ENCODE assay signal across 1 fruit fly cellular context in genomic region chr3L:1664205-1664604, dm6.
A peak's percentile ranks its signal among the peaks of the same experiment; 100 is the strongest.
TF ChIP-seq lines count a peak whose summit lies in the region.

No protein-coding gene starts in this region.

TF ChIP-seq in whole organism, embryonic, 481 proteins besides CTCF, POLR2A, EP300 and RAD21 (continued from another document):
- TF ChIP-seq ATbp (GFP tag; optimal IDR thresholded peaks at IDR 0.05; lab: Kevin White, UChicago) (no peak), pzg (GFP tag; optimal IDR thresholded peaks at IDR 0.05; lab: Kevin White, UChicago) (no peak), CG17802 (tag; optimal IDR thresholded peaks at IDR 0.05; lab: Kevin White, UChicago) (no peak), Ets65A (GFP tag; lab: Kevin White, UChicago) (no peak), CG6175 (GFP tag; IDR thresholded peaks at IDR 0.05; lab: Robert Waterston, UW) (no peak), C15 (GFP tag; IDR thresholded peaks at IDR 0.05; lab: Robert Waterston, UW) (no peak), CG1233 (GFP tag; optimal IDR thresholded peaks at IDR 0.05; lab: Kevin White, UChicago) (no peak), B-H1 (GFP tag; IDR thresholded peaks at IDR 0.05; lab: Robert Waterston, UW) (no peak), CG13424 (tag; optimal IDR thresholded peaks at IDR 0.05; lab: Kevin White, UChicago) (no peak), Atf-2 (GFP tag; optimal IDR thresholded peaks at IDR 0.05; lab: Kevin White, UChicago) (no peak), CG6689 (GFP tag; IDR thresholded peaks at IDR 0.05; lab: Robert Waterston, UW) (no peak), bcd (GFP tag; optimal IDR thresholded peaks at IDR 0.05; lab: Kevin White, UChicago) (no peak), ap (GFP tag; IDR thresholded peaks at IDR 0.05; lab: Robert Waterston, UW) (no peak), CG17328 (GFP tag; IDR thresholded peaks at IDR 0.05; lab: Robert Waterston, UW) (no peak), Awh (GFP tag; IDR thresholded peaks at IDR 0.05; lab: Robert Waterston, UW) (0 out of 2 replicates have a peak, but pooled peaks have one; percentile 10), vnd (GFP tag; IDR thresholded peaks at IDR 0.05; lab: Robert Waterston, UW; ENCODE audit: partially characterized antibody) (no peak), CG6791 (GFP tag; IDR thresholded peaks at IDR 0.05; lab: Robert Waterston, UW; ENCODE audit: partially characterized antibody) (0 out of 3 replicates have a peak, but pooled peaks have one; percentile 28), abd-A (tag; optimal IDR thresholded peaks at IDR 0.05; lab: Kevin White, UChicago) (peak; percentile 27), crol (GFP tag; IDR thresholded peaks at IDR 0.05; lab: Robert Waterston, UW) (no peak), Xbp1 (GFP tag; optimal IDR thresholded peaks at IDR 0.05; lab: Kevin White, UChicago) (no peak), Hmx (GFP tag; optimal IDR thresholded peaks at IDR 0.05; lab: Kevin White, UChicago) (no peak), CG5180 (GFP tag; optimal IDR thresholded peaks at IDR 0.05; lab: Kevin White, UChicago) (no peak), CG34422 (GFP tag; IDR thresholded peaks at IDR 0.05; lab: Robert Waterston, UW) (peak; percentile 26; the same call in 1 of the 3 replicates), trh (GFP tag; optimal IDR thresholded peaks at IDR 0.05; lab: Kevin White, UChicago) (no peak), Hr3 (GFP tag; optimal IDR thresholded peaks at IDR 0.05; lab: Kevin White, UChicago) (no peak), bsh (GFP tag; optimal IDR thresholded peaks at IDR 0.05; lab: Kevin White, UChicago) (no peak), Dip2 (GFP tag; IDR thresholded peaks at IDR 0.05; lab: Robert Waterston, UW) (no peak), seq (GFP tag; IDR thresholded peaks at IDR 0.05; lab: Robert Waterston, UW) (peak; percentile 86), CG11398 (GFP tag; optimal IDR thresholded peaks at IDR 0.05; lab: Kevin White, UChicago) (no peak), Pdp1 (GFP tag; optimal IDR thresholded peaks at IDR 0.05; lab: Kevin White, UChicago) (peak in 1 of 2 experiments; percentile 92), CG3065 (GFP tag; optimal IDR thresholded peaks at IDR 0.05; lab: Kevin White, UChicago) (no peak), Lpt (GFP tag; optimal IDR thresholded peaks at IDR 0.05; lab: Kevin White, UChicago) (no peak), CG3847 (GFP tag; IDR thresholded peaks at IDR 0.05; lab: Robert Waterston, UW) (no peak), CG31224 (GFP tag; IDR thresholded peaks at IDR 0.05; lab: Robert Waterston, UW) (peak; percentile 99), Stat92E (GFP tag; optimal IDR thresholded peaks at IDR 0.05; lab: Kevin White, UChicago) (no peak), CG16863 (GFP tag; optimal IDR thresholded peaks at IDR 0.05; lab: Kevin White, UChicago) (no peak), Sox100B (GFP tag; optimal IDR thresholded peaks at IDR 0.05; lab: Kevin White, UChicago) (no peak), CG6765 (GFP tag; optimal IDR thresholded peaks at IDR 0.05; lab: Kevin White, UChicago) (no peak), zen2 (GFP tag; IDR thresholded peaks at IDR 0.05; lab: Robert Waterston, UW; ENCODE audit: partially characterized antibody) (peak; percentile 52; the same call in 2 of the 3 replicates), ewg (GFP tag; optimal IDR thresholded peaks at IDR 0.05; lab: Kevin White, UChicago) (peak; percentile 84), HLHmδ (GFP tag; optimal IDR thresholded peaks at IDR 0.05; lab: Kevin White, UChicago) (no peak), sd (tag; optimal IDR thresholded peaks at IDR 0.05; lab: Kevin White, UChicago) (no peak), org-1 (GFP tag; optimal IDR thresholded peaks at IDR 0.05; lab: Kevin White, UChicago) (no peak), Scr (GFP tag; IDR thresholded peaks at IDR 0.05; lab: Robert Waterston, UW; ENCODE audit: partially characterized antibody) (no peak), cas (GFP tag; IDR thresholded peaks at IDR 0.05; lab: Robert Waterston, UW) (no peak), Aef1 (GFP tag; IDR thresholded peaks at IDR 0.05; lab: Robert Waterston, UW) (no peak), CG33213 (GFP tag; optimal IDR thresholded peaks at IDR 0.05; lab: Kevin White, UChicago) (no peak), CG32767 (GFP tag; IDR thresholded peaks at IDR 0.05; lab: Robert Waterston, UW) (no peak), CG17912 (GFP tag; optimal IDR thresholded peaks at IDR 0.05; lab: Kevin White, UChicago) (no peak), CG11695 (GFP tag; IDR thresholded peaks at IDR 0.05; lab: Robert Waterston, UW) (no peak), gcm2 (GFP tag; optimal IDR thresholded peaks at IDR 0.05; lab: Kevin White, UChicago) (no peak), CG10209 (GFP tag; optimal IDR thresholded peaks at IDR 0.05; lab: Kevin White, UChicago) (no peak), CG17361 (GFP tag; IDR thresholded peaks at IDR 0.05; lab: Robert Waterston, UW) (no peak), ci (GFP tag; IDR thresholded peaks at IDR 0.05; lab: Robert Waterston, UW) (0 out of 3 replicates have a peak, but pooled peaks have one; percentile 13), ssp (GFP tag; IDR thresholded peaks at IDR 0.05; lab: Robert Waterston, UW) (no peak), Ssrp (tag; optimal IDR thresholded peaks at IDR 0.05; lab: Kevin White, UChicago) (no peak), Hand (GFP tag; optimal IDR thresholded peaks at IDR 0.05; lab: Kevin White, UChicago) (peak; percentile 5), sc (optimal IDR thresholded peaks at IDR 0.05; lab: Kevin White, UChicago) (no peak), sc (GFP tag; optimal IDR thresholded peaks at IDR 0.05; lab: Kevin White, UChicago) (no peak), YL-1 (GFP tag; optimal IDR thresholded peaks at IDR 0.05; lab: Kevin White, UChicago) (no peak), CG4820 (GFP tag; optimal IDR thresholded peaks at IDR 0.05; lab: Kevin White, UChicago) (no peak), prd (optimal IDR thresholded peaks at IDR 0.05; lab: Kevin White, UChicago) (no peak), prd (GFP tag; IDR thresholded peaks at IDR 0.05; lab: Robert Waterston, UW) (no peak), dmrt11E (tag; optimal IDR thresholded peaks at IDR 0.05; lab: Kevin White, UChicago) (no peak), CG15601 (tag; optimal IDR thresholded peaks at IDR 0.05; lab: Kevin White, UChicago) (no peak), Bgb (GFP tag; IDR thresholded peaks at IDR 0.05; lab: Robert Waterston, UW; ENCODE audit: partially characterized antibody) (0 out of 2 replicates have a peak, but pooled peaks have one; percentile 11)
